Fruit fly (Drosophila melanogaster): ENCODE results near the gene CG6843.

The CG6843 gene

dm6 chr3L:18865447-18866367, 35.7 kb upstream of the CG6843 start, which contains the start of gene CG14074:
Gene CG14074, plus strand, starts transcription at chr3L:18866225.
- TF ChIP-seq Pif1B (GFP tag; optimal IDR thresholded peaks at IDR 0.05) (no peak), CG34367 (tag; optimal IDR thresholded peaks at IDR 0.05) (no peak), Snoo (tag; optimal IDR thresholded peaks at IDR 0.05) (no peak), CG13204 (GFP tag; optimal IDR thresholded peaks at IDR 0.05) (no peak), Pif1A (GFP tag; optimal IDR thresholded peaks at IDR 0.05) (no peak), CG14655 (GFP tag; optimal IDR thresholded peaks at IDR 0.05) (no peak), CG32121 (GFP tag; IDR thresholded peaks at IDR 0.05) (no peak)

- TF ChIP-seq CG12605 (GFP tag; IDR thresholded peaks at IDR 0.05) (peak; percentile 92), gl (tag; optimal IDR thresholded peaks at IDR 0.05) (no peak), CG15710 (tag; optimal IDR thresholded peaks at IDR 0.05) (peak; percentile 75), Pif1A (GFP tag; optimal IDR thresholded peaks at IDR 0.05) (peak; percentile 76), Snoo (tag; optimal IDR thresholded peaks at IDR 0.05) (peak; percentile 81), fd96Ca (GFP tag; IDR thresholded peaks at IDR 0.05) (no peak; the same call in 2 of the 3 replicates), CG17806 (tag; optimal IDR thresholded peaks at IDR 0.05) (peak; percentile 83), rn (GFP tag; IDR thresholded peaks at IDR 0.05) (no peak; the same call in 1 of the 2 replicates), CG4496 (GFP tag; IDR thresholded peaks at IDR 0.05) (peak; percentile 93), Ets98B (GFP tag; IDR thresholded peaks at IDR 0.05) (peak; percentile 96), CG13204 (GFP tag; optimal IDR thresholded peaks at IDR 0.05) (no peak), CG8159 (tag; optimal IDR thresholded peaks at IDR 0.05) (peak; percentile 79), CG9948 (tag; optimal IDR thresholded peaks at IDR 0.05) (peak; percentile 70), CG32121 (GFP tag; IDR thresholded peaks at IDR 0.05) (peak; percentile 90), CG8301 (tag; optimal IDR thresholded peaks at IDR 0.05) (peak; percentile 80), CG34367 (tag; optimal IDR thresholded peaks at IDR 0.05) (peak; percentile 70), Pif1B (GFP tag; optimal IDR thresholded peaks at IDR 0.05) (peak; percentile 82), EcR (GFP tag; optimal IDR thresholded peaks at IDR 0.05) (no peak), D1 (tag; optimal IDR thresholded peaks at IDR 0.05) (peak; percentile 46), CG10348 (GFP tag; IDR thresholded peaks at IDR 0.05) (0 out of 2 replicates have a peak, but pooled peaks have one; percentile 26), CG14655 (GFP tag; optimal IDR thresholded peaks at IDR 0.05) (no peak)
Observed at dm6 chr3L:18867521-18867920, 33.9 kb upstream of the CG6843 start, which contains the start of gene Dysb. Gene Dysb, plus strand, starts transcription at chr3L:18867771.

- TF ChIP-seq CG15710 (tag; optimal IDR thresholded peaks at IDR 0.05) (peak; percentile 40), Ets98B (GFP tag; IDR thresholded peaks at IDR 0.05) (peak; percentile 22; the same call in 1 of the 2 replicates), CG32121 (GFP tag; IDR thresholded peaks at IDR 0.05) (0 out of 2 replicates have a peak, but pooled peaks have one; percentile 42), rn (GFP tag; IDR thresholded peaks at IDR 0.05) (0 out of 2 replicates have a peak, but pooled peaks have one; percentile 6), CG8301 (tag; optimal IDR thresholded peaks at IDR 0.05) (peak; percentile 51), Pif1A (GFP tag; optimal IDR thresholded peaks at IDR 0.05) (no peak), CG4496 (GFP tag; IDR thresholded peaks at IDR 0.05) (peak; percentile 35; the same call in 1 of the 3 replicates), Pif1B (GFP tag; optimal IDR thresholded peaks at IDR 0.05) (peak; percentile 30), Snoo (tag; optimal IDR thresholded peaks at IDR 0.05) (peak; percentile 41), CG34367 (tag; optimal IDR thresholded peaks at IDR 0.05) (no peak), D1 (tag; optimal IDR thresholded peaks at IDR 0.05) (no peak), CG17806 (tag; optimal IDR thresholded peaks at IDR 0.05) (peak; percentile 38), CG8159 (tag; optimal IDR thresholded peaks at IDR 0.05) (peak; percentile 61)
Observed at dm6 chr3L:18869035-18869826, 32.2 kb upstream of the CG6843 start, which contains the start of gene Grx1. Gene Grx1, plus strand, starts transcription at chr3L:18869230.

dm6 chr3L:18870027-18870426, 31.4 kb upstream of the CG6843 start, which contains the start of gene Blos3:
Gene Blos3, plus strand, starts transcription at chr3L:18870224.
- TF ChIP-seq Pif1B (GFP tag; optimal IDR thresholded peaks at IDR 0.05) = no peak
- peak; percentile 32 for TF ChIP-seq CG17806 (tag; optimal IDR thresholded peaks at IDR 0.05)
- TF ChIP-seq CG12605 (GFP tag; IDR thresholded peaks at IDR 0.05) = no peak
- no peak for TF ChIP-seq CG8301 (tag; optimal IDR thresholded peaks at IDR 0.05)
- no peak for TF ChIP-seq CG10348 (GFP tag; IDR thresholded peaks at IDR 0.05)
- no peak for TF ChIP-seq EcR (GFP tag; optimal IDR thresholded peaks at IDR 0.05)
- TF ChIP-seq CG34367 (tag; optimal IDR thresholded peaks at IDR 0.05) = no peak
- TF ChIP-seq Snoo (tag; optimal IDR thresholded peaks at IDR 0.05) = no peak
- TF ChIP-seq CG15710 (tag; optimal IDR thresholded peaks at IDR 0.05) = peak; percentile 24
- TF ChIP-seq Pif1A (GFP tag; optimal IDR thresholded peaks at IDR 0.05) = no peak
- TF ChIP-seq CG14655 (GFP tag; optimal IDR thresholded peaks at IDR 0.05) = no peak
- TF ChIP-seq CG32121 (GFP tag; IDR thresholded peaks at IDR 0.05) = peak; percentile 63
- TF ChIP-seq Ets98B (GFP tag; IDR thresholded peaks at IDR 0.05) = no peak; the same call in 1 of the 2 replicates
- no peak for TF ChIP-seq gl (tag; optimal IDR thresholded peaks at IDR 0.05)
- peak; percentile 46; the same call in 2 of the 3 replicates for TF ChIP-seq CG4496 (GFP tag; IDR thresholded peaks at IDR 0.05)
- peak; percentile 65; the same call in 2 of the 3 replicates for TF ChIP-seq fd96Ca (GFP tag; IDR thresholded peaks at IDR 0.05)
- TF ChIP-seq CG13204 (GFP tag; optimal IDR thresholded peaks at IDR 0.05) = no peak
- peak; percentile 15 for TF ChIP-seq CG9948 (tag; optimal IDR thresholded peaks at IDR 0.05)
- TF ChIP-seq rn (GFP tag; IDR thresholded peaks at IDR 0.05) = no peak
- no peak for TF ChIP-seq D1 (tag; optimal IDR thresholded peaks at IDR 0.05)
- TF ChIP-seq CG8159 (tag; optimal IDR thresholded peaks at IDR 0.05) = no peak

All from whole organism, pupa.